Fruit fly (Drosophila melanogaster) whole organism, adult: ENCODE measurements around the gene Lon.
A peak's percentile ranks its signal among the peaks of the same experiment; 100 is the strongest.

ENCODE experiments used
- CG11617 ChIP-seq: fragments of 200-800 bp; sonication (Bioruptor generic); optimal IDR thresholded peaks from 2 replicates; lab custom pipeline; 2017; ENCODE audit warnings: mild to moderate bottlenecking, missing biosample characterization, missing genetic modification reagents, missing genetic modification characterization
- CG12768 ChIP-seq: fragments of 200-800 bp; sonication (Bioruptor generic); optimal IDR thresholded peaks from 2 replicates; lab custom pipeline; 2017; ENCODE audit warnings: missing biosample characterization, missing genetic modification characterization, mild to moderate bottlenecking, moderate library complexity, missing genetic modification reagents
- CG14711 ChIP-seq: fragments of 200-800 bp; sonication (Bioruptor generic); optimal IDR thresholded peaks from 2 replicates; lab custom pipeline; 2018; ENCODE audit warnings: missing biosample characterization, mild to moderate bottlenecking, missing genetic modification characterization, moderate library complexity
- CG1620 ChIP-seq: fragments of 200-800 bp; sonication (Bioruptor generic); optimal IDR thresholded peaks from 2 replicates; lab custom pipeline; 2016; ENCODE audit warnings: missing biosample characterization, missing genetic modification characterization
- CG33017 ChIP-seq: fragments of 200-800 bp; sonication (Bioruptor generic); optimal IDR thresholded peaks from 2 replicates; lab custom pipeline; 2018; ENCODE audit warnings: missing biosample characterization, mild to moderate bottlenecking, missing genetic modification characterization, moderate library complexity
- CG5204 ChIP-seq: fragments of 200-800 bp; sonication (Bioruptor generic); optimal IDR thresholded peaks from 2 replicates; lab custom pipeline; 2016; ENCODE audit warnings: missing biosample characterization, missing genetic modification characterization
- CG7045 ChIP-seq: fragments of 200-800 bp; sonication (Bioruptor generic); optimal IDR thresholded peaks from 2 replicates; lab custom pipeline; 2017; ENCODE audit warnings: missing biosample characterization, mild to moderate bottlenecking, missing genetic modification characterization
- CG7101 ChIP-seq: fragments of 200-800 bp; sonication (Bioruptor generic); optimal IDR thresholded peaks from 2 replicates; lab custom pipeline; 2018; ENCODE audit warnings: missing biosample characterization, mild to moderate bottlenecking, missing genetic modification characterization, moderate library complexity
- Clk ChIP-seq: fragments of 200-800 bp; sonication (Bioruptor generic); optimal IDR thresholded peaks from 2 replicates; lab custom pipeline; 2017; ENCODE audit warnings: missing biosample characterization, missing genetic modification characterization
- Crg-1 ChIP-seq: fragments of 200-800 bp; sonication (Bioruptor generic); optimal IDR thresholded peaks from 2 replicates; lab custom pipeline; 2016; ENCODE audit warnings: missing biosample characterization, missing genetic modification characterization
- Hr96 ChIP-seq: fragments of 200-800 bp; sonication (Bioruptor generic); optimal IDR thresholded peaks from 2 replicates; lab custom pipeline; 2016; ENCODE audit warnings: missing biosample characterization, missing genetic modification characterization
- Mnt ChIP-seq: fragments of 200-800 bp; sonication (Bioruptor generic); optimal IDR thresholded peaks from 2 replicates; lab custom pipeline; 2016; ENCODE audit warnings: missing biosample characterization, mild to moderate bottlenecking, missing genetic modification characterization
- bab1 ChIP-seq: fragments of 200-800 bp; sonication (Bioruptor generic); optimal IDR thresholded peaks from 3 replicates; lab custom pipeline; 2019; ENCODE audit warnings: missing biosample characterization, mild to moderate bottlenecking, missing genetic modification characterization, moderate library complexity
- cic ChIP-seq: fragments of 200-800 bp; sonication (Bioruptor generic); optimal IDR thresholded peaks from 2 replicates; lab custom pipeline; 2017; ENCODE audit warnings: missing biosample characterization, mild to moderate bottlenecking, missing genetic modification characterization, moderate library complexity
- cnc ChIP-seq, 2 experiments: fragments of >200 bp; optimal IDR thresholded peaks; 2 replicates each; lab custom pipeline; 2017
- kay ChIP-seq: fragments of 200-800 bp; sonication (Bioruptor generic); peaks from one replicate; lab custom pipeline; 2016; ENCODE audit warnings: missing biosample characterization, missing genetic modification characterization, borderline replicate concordance
- ovo ChIP-seq: fragments of 200-800 bp; sonication (Bioruptor generic); optimal IDR thresholded peaks from 2 replicates; lab custom pipeline; 2016; ENCODE audit warnings: missing biosample characterization, missing genetic modification characterization
- pad ChIP-seq: fragments of 200-800 bp; sonication (Bioruptor generic); optimal IDR thresholded peaks from 3 replicates; lab custom pipeline; 2017; ENCODE audit warnings: missing biosample characterization, missing genetic modification characterization, mild to moderate bottlenecking, moderate library complexity, missing genetic modification reagents
- tj ChIP-seq: fragments of 200-800 bp; sonication (Bioruptor generic); optimal IDR thresholded peaks from 3 replicates; lab custom pipeline; 2017; ENCODE audit warnings: missing biosample characterization, mild to moderate bottlenecking, missing genetic modification characterization, moderate library complexity
- toe ChIP-seq: fragments of 200-800 bp; sonication (Bioruptor generic); optimal IDR thresholded peaks from 2 replicates; lab custom pipeline; 2016; ENCODE audit warnings: missing biosample characterization, missing genetic modification characterization

The Lon gene

dm6 chr3L:19612172-19612571 lies at the start of gene Lon, which contains the start of gene PIG-F:
Gene Lon, minus strand, starts transcription at chr3L:19612199.
Gene PIG-F, plus strand, starts transcription at chr3L:19612455.
- TF ChIP-seq CG1620 (GFP tag; lab: Kevin White, UChicago) (peak; percentile 99), Crg-1 (GFP tag; lab: Kevin White, UChicago) (peak; percentile 99), CG12768 (peak; percentile 99), bab1 (GFP tag; lab: Kevin White, UChicago) (peak; percentile 98), CG5204 (GFP tag; lab: Kevin White, UChicago) (peak; percentile 99), Hr96 (peak; percentile 99), pad (GFP tag; lab: Kevin White, UChicago) (peak; percentile 94), Mnt (GFP tag; lab: Kevin White, UChicago) (peak; percentile 97), CG7045 (GFP tag; lab: Kevin White, UChicago) (peak; percentile 99), CG11617 (peak; percentile 99), Clk (GFP tag; lab: Kevin White, UChicago) (peak; percentile 99), ovo (GFP tag; lab: Kevin White, UChicago) (peak; percentile 99), cic (GFP tag; lab: Kevin White, UChicago) (peak; percentile 86), cnc (optimal IDR thresholded peaks at IDR 0.05; lab: Kevin White, UChicago) (no peak), toe (GFP tag; lab: Kevin White, UChicago) (peak; percentile 100), kay (GFP tag; lab: Kevin White, UChicago) (peak; percentile 99), CG14711 (tag; lab: Kevin White, UChicago) (peak; percentile 96), CG33017 (tag; lab: Kevin White, UChicago) (peak; percentile 98), tj (GFP tag; lab: Kevin White, UChicago) (peak; percentile 89), CG7101 (tag; lab: Kevin White, UChicago) (peak; percentile 99)

- TF ChIP-seq CG7045 (GFP tag; lab: Kevin White, UChicago) (no peak), Clk (GFP tag; lab: Kevin White, UChicago) (no peak), Hr96 (no peak), pad (GFP tag; lab: Kevin White, UChicago) (no peak)
These were observed 43.9 kb upstream of the Lon start for dm6 chr3L:19655923-19656322.

dm6 chr3L:19653470-19653869 lies 41.5 kb upstream of the Lon start:
- TF ChIP-seq Hr96 (no peak), Mnt (GFP tag; lab: Kevin White, UChicago) (no peak), CG14711 (tag; lab: Kevin White, UChicago) (no peak), bab1 (GFP tag; lab: Kevin White, UChicago) (no peak), CG5204 (GFP tag; lab: Kevin White, UChicago) (no peak), CG7045 (GFP tag; lab: Kevin White, UChicago) (no peak), CG12768 (no peak), Clk (GFP tag; lab: Kevin White, UChicago) (no peak), CG33017 (tag; lab: Kevin White, UChicago) (no peak)

- TF ChIP-seq CG7045 (GFP tag; lab: Kevin White, UChicago) (peak; percentile 56), CG11617 (peak; percentile 18), Hr96 (peak; percentile 35), Mnt (GFP tag; lab: Kevin White, UChicago) (no peak)
These were observed 38.6 kb upstream of the Lon start for dm6 chr3L:19650588-19650987.

- no peak for TF ChIP-seq bab1 (GFP tag; lab: Kevin White, UChicago)
- TF ChIP-seq kay (GFP tag; lab: Kevin White, UChicago), result no peak
- TF ChIP-seq cnc (optimal IDR thresholded peaks at IDR 0.05; lab: Kevin White, UChicago), result no peak
- no peak for TF ChIP-seq CG14711 (tag; lab: Kevin White, UChicago)
- no peak for TF ChIP-seq CG11617
- no peak for TF ChIP-seq tj (GFP tag; lab: Kevin White, UChicago)
- no peak for TF ChIP-seq CG1620 (GFP tag; lab: Kevin White, UChicago)
- no peak for TF ChIP-seq toe (GFP tag; lab: Kevin White, UChicago)
- no peak for TF ChIP-seq Clk (GFP tag; lab: Kevin White, UChicago)
- no peak for TF ChIP-seq pad (GFP tag; lab: Kevin White, UChicago)
These were observed 38.1 kb upstream of the Lon start for dm6 chr3L:19650121-19650520.

dm6 chr3L:19649374-19649948 lies 37.5 kb upstream of the Lon start, which contains the start of gene Oat:
Gene Oat, minus strand, starts transcription at chr3L:19649851.
- TF ChIP-seq cic (GFP tag; lab: Kevin White, UChicago), result no peak
- peak; percentile 35 for TF ChIP-seq bab1 (GFP tag; lab: Kevin White, UChicago)

dm6 chr3L:19648648-19649047 lies 36.6 kb upstream of the Lon start:
- TF ChIP-seq Hr96 (no peak), pad (GFP tag; lab: Kevin White, UChicago) (no peak), cnc (optimal IDR thresholded peaks at IDR 0.05; lab: Kevin White, UChicago) (no peak), Clk (GFP tag; lab: Kevin White, UChicago) (no peak), Crg-1 (GFP tag; lab: Kevin White, UChicago) (no peak), tj (GFP tag; lab: Kevin White, UChicago) (no peak), CG14711 (tag; lab: Kevin White, UChicago) (no peak), CG1620 (GFP tag; lab: Kevin White, UChicago) (no peak), CG7101 (tag; lab: Kevin White, UChicago) (no peak), Mnt (GFP tag; lab: Kevin White, UChicago) (no peak), cic (GFP tag; lab: Kevin White, UChicago) (no peak)
